Worm (Caenorhabditis elegans) whole organism, dauer: ENCODE data around the gene afmd-1.
"Not testable (repeated sequence)": the region's sequence is repeated elsewhere in the genome, so short reads cannot be mapped to it uniquely, and the experiment has no call there.

Experiments
- unc-62 ChIP-seq: sonication (generic microtip); optimal IDR thresholded peaks from 2 replicates; lab custom pipeline; 2017; ENCODE audit warnings: missing biosample characterization, missing genetic modification reagents, missing genetic modification characterization

The afmd-1 gene

ce11 chrIV:7234623-7235022 lies 9.4 kb upstream of the afmd-1 start:
- TF ChIP-seq unc-62 (GFP tag; lab: Kevin White, UChicago) = no peak

ce11 chrIV:7235382-7235917 lies 8.6 kb upstream of the afmd-1 start:
- no peak for TF ChIP-seq unc-62 (GFP tag; lab: Kevin White, UChicago)

- no peak for TF ChIP-seq unc-62 (GFP tag; lab: Kevin White, UChicago)
These were observed 7.7 kb upstream of the afmd-1 start for ce11 chrIV:7236248-7236772.

- no peak for TF ChIP-seq unc-62 (GFP tag; lab: Kevin White, UChicago)
These were observed 6.3 kb upstream of the afmd-1 start, which contains the start of gene elo-3 for ce11 chrIV:7237668-7238214. Gene elo-3 (plus strand): TSS chrIV:7237718.

- no peak for TF ChIP-seq unc-62 (GFP tag; lab: Kevin White, UChicago)
These were observed 3.5 kb upstream of the afmd-1 start for ce11 chrIV:7240564-7240963.

- TF ChIP-seq unc-62 (GFP tag; lab: Kevin White, UChicago) = no peak
These were observed 1.7 kb upstream of the afmd-1 start, which contains the start of gene gstk-2 for ce11 chrIV:7242220-7242789. Gene gstk-2 (minus strand): TSS chrIV:7242270.

ce11 chrIV:7245592-7245991 lies 1.6 kb downstream of the afmd-1 start:
- TF ChIP-seq unc-62 (GFP tag; lab: Kevin White, UChicago) = no peak

ce11 chrIV:7246553-7246952 lies 2.5 kb downstream of the afmd-1 start, which contains the start of gene col-114:
Gene col-114 (minus strand): TSS chrIV:7246653.
- no peak for TF ChIP-seq unc-62 (GFP tag; lab: Kevin White, UChicago)

ce11 chrIV:7247243-7247642 lies 3.2 kb downstream of the afmd-1 start, which contains the start of gene D2024.1:
Gene D2024.1 (plus strand): TSS chrIV:7247543.
- TF ChIP-seq unc-62 (GFP tag; lab: Kevin White, UChicago) = not testable (repeated sequence)

ce11 chrIV:7250158-7250557 lies 6.1 kb downstream of the afmd-1 start, which contains the start of gene D2024.18:
Gene D2024.18 (plus strand): TSS chrIV:7250458.
- no peak for TF ChIP-seq unc-62 (GFP tag; lab: Kevin White, UChicago)

- TF ChIP-seq unc-62 (GFP tag; lab: Kevin White, UChicago) = no peak
These were observed 9.2 kb downstream of the afmd-1 start for ce11 chrIV:7253271-7253670.

ce11 chrIV:7254690-7255089 lies 10.7 kb downstream of the afmd-1 start, which contains the start of gene C06E4.5:
Gene C06E4.5 (plus strand): TSS chrIV:7254990.
- TF ChIP-seq unc-62 (GFP tag; lab: Kevin White, UChicago) = not testable (repeated sequence)

- no peak for TF ChIP-seq unc-62 (GFP tag; lab: Kevin White, UChicago)
These were observed 14.2 kb downstream of the afmd-1 start, which contains the start of gene C06E4.6 for ce11 chrIV:7258253-7258652. Gene C06E4.6 (minus strand): TSS chrIV:7258303.

ce11 chrIV:7260587-7260986 lies 16.6 kb downstream of the afmd-1 start, which contains the start of gene C06E4.3:
Gene C06E4.3 (plus strand): TSS chrIV:7260875.
- TF ChIP-seq unc-62 (GFP tag; lab: Kevin White, UChicago) = no peak

ce11 chrIV:7263137-7263536 lies 19.1 kb downstream of the afmd-1 start, which contains the start of gene glb-2:
Gene glb-2 (minus strand): TSS chrIV:7263237.
- no peak for TF ChIP-seq unc-62 (GFP tag; lab: Kevin White, UChicago)

ce11 chrIV:7274969-7275548 lies 31.0 kb downstream of the afmd-1 start:
- no peak for TF ChIP-seq unc-62 (GFP tag; lab: Kevin White, UChicago)
